Fruit fly (Drosophila melanogaster): Measurements from ENCODE around the gene CG31142.

The CG31142 gene

dm6 chr3R:23888273-23889220 is 40.5 kb upstream of the CG31142 start (continued):
- TF ChIP-seq chinmo (GFP tag; IDR thresholded peaks at IDR 0.05; ENCODE audit: partially characterized antibody) (0 out of 4 replicates have a peak, but pooled peaks have one; percentile 26), CG9797 (GFP tag; optimal IDR thresholded peaks at IDR 0.05) (no peak), en (GFP tag; optimal IDR thresholded peaks at IDR 0.05) (peak; percentile 8), CG9727 (GFP tag; optimal IDR thresholded peaks at IDR 0.05) (no peak), bowl (GFP tag; IDR thresholded peaks at IDR 0.05) (no peak), Ets65A (GFP tag) (no peak), CG9932 (GFP tag; IDR thresholded peaks at IDR 0.05) (peak; percentile 28; the same call in 1 of the 2 replicates), CG10654 (GFP tag; optimal IDR thresholded peaks at IDR 0.05) (no peak), Hr78 (GFP tag; optimal IDR thresholded peaks at IDR 0.05) (no peak), CG7271 (tag; optimal IDR thresholded peaks at IDR 0.05) (no peak), CG8765 (GFP tag; IDR thresholded peaks at IDR 0.05) (no peak), tap (tag; optimal IDR thresholded peaks at IDR 0.05) (peak; percentile 33), Trl (optimal IDR thresholded peaks at IDR 0.05) (no peak), Trl (GFP tag; optimal IDR thresholded peaks at IDR 0.05) (peak; percentile 12), dati (GFP tag; IDR thresholded peaks at IDR 0.05) (no peak), vvl (GFP tag; IDR thresholded peaks at IDR 0.05) (peak; percentile 37; the same call in 1 of the 2 replicates), ab (GFP tag; optimal IDR thresholded peaks at IDR 0.05) (no peak), CG11696 (GFP tag; IDR thresholded peaks at IDR 0.05) (no peak), CG12155 (GFP tag; optimal IDR thresholded peaks at IDR 0.05) (no peak), lola (GFP tag; optimal IDR thresholded peaks at IDR 0.05) (peak in 1 of 3 experiments; percentile 11), br (optimal IDR thresholded peaks at IDR 0.05) (no peak), dmrt99B (tag; optimal IDR thresholded peaks at IDR 0.05) (peak; percentile 49), ERR (GFP tag; optimal IDR thresholded peaks at IDR 0.05) (no peak), Sox102F (GFP tag; optimal IDR thresholded peaks at IDR 0.05) (peak; percentile 25), mirr (GFP tag; optimal IDR thresholded peaks at IDR 0.05) (no peak), btn (GFP tag; optimal IDR thresholded peaks at IDR 0.05) (no peak), BtbVII (GFP tag; optimal IDR thresholded peaks at IDR 0.05) (no peak), gem (tag; optimal IDR thresholded peaks at IDR 0.05) (peak; percentile 57), hbn (GFP tag; IDR thresholded peaks at IDR 0.05; ENCODE audit: partially characterized antibody) (no peak), Deaf1 (tag; optimal IDR thresholded peaks at IDR 0.05) (peak; percentile 9), stc (GFP tag; IDR thresholded peaks at IDR 0.05) (no peak), ranshi (GFP tag; IDR thresholded peaks at IDR 0.05) (peak; percentile 55), Oli (tag; optimal IDR thresholded peaks at IDR 0.05) (peak; percentile 48), dysf (GFP tag; IDR thresholded peaks at IDR 0.05) (peak; percentile 46; the same call in 1 of the 3 replicates), Aef1 (GFP tag; IDR thresholded peaks at IDR 0.05) (0 out of 3 replicates have a peak, but pooled peaks have one; percentile 14), lilli (GFP tag; optimal IDR thresholded peaks at IDR 0.05) (peak; percentile 5), CG14050 (GFP tag; IDR thresholded peaks at IDR 0.05) (0 out of 3 replicates have a peak, but pooled peaks have one; percentile 11), pros (GFP tag; optimal IDR thresholded peaks at IDR 0.05) (peak; percentile 28), CG16813 (GFP tag; IDR thresholded peaks at IDR 0.05; ENCODE audit: partially characterized antibody) (no peak), Blimp-1 (GFP tag; optimal IDR thresholded peaks at IDR 0.05) (peak; percentile 35), Neu2 (GFP tag; optimal IDR thresholded peaks at IDR 0.05; ENCODE audit: borderline replicate concordance) (no peak), CG13424 (tag; optimal IDR thresholded peaks at IDR 0.05) (peak; percentile 42), D19A (tag; optimal IDR thresholded peaks at IDR 0.05) (no peak), maf-S (GFP tag; optimal IDR thresholded peaks at IDR 0.05) (peak; percentile 4), nerfin-1 (tag; optimal IDR thresholded peaks at IDR 0.05) (peak; percentile 58), CG2199 (GFP tag; IDR thresholded peaks at IDR 0.05) (0 out of 3 replicates have a peak, but pooled peaks have one; percentile 65), Ssrp (tag; optimal IDR thresholded peaks at IDR 0.05) (peak; percentile 31), CrebB (tag; optimal IDR thresholded peaks at IDR 0.05) (no peak)

All from whole organism, embryonic.